Worm (Caenorhabditis elegans): ENCODE data around the gene mett-10.

ce11 chrIII:10078784-10079183 lies 36.1 kb upstream of the mett-10 start:
- no peak for TF ChIP-seq lin-39 (tag; optimal IDR thresholded peaks at IDR 0.05)
- no peak for TF ChIP-seq nhr-77 (tag; optimal IDR thresholded peaks at IDR 0.05)
- TF ChIP-seq ztf-11 (tag; optimal IDR thresholded peaks at IDR 0.05) = no peak
- TF ChIP-seq nhr-23 (tag; optimal IDR thresholded peaks at IDR 0.05) = no peak
- TF ChIP-seq egl-27 (tag; optimal IDR thresholded peaks at IDR 0.05) = no peak
- no peak for TF ChIP-seq blmp-1 (tag; optimal IDR thresholded peaks at IDR 0.05; ENCODE audit: insufficient read depth)
- TF ChIP-seq nhr-12 (tag; optimal IDR thresholded peaks at IDR 0.05) = no peak

Measured in whole organism, L2 larva.